Worm (Caenorhabditis elegans) whole organism, L4/young adult: ENCODE results near the gene lact-2.

Experiments
- W03F9.2 ChIP-seq: fragments of 150-350 bp; optimal IDR thresholded peaks from 2 replicates; lab custom pipeline; 2014; ENCODE audit warnings: missing biosample characterization, missing genetic modification characterization
- dao-5 ChIP-seq: sonication (generic microtip); optimal IDR thresholded peaks from 2 replicates; lab custom pipeline; 2016; ENCODE audit warnings: missing genotype, missing genetic modification characterization, moderate library complexity, missing compliant biosample characterization
- him-1 ChIP-seq: sonication (generic microtip); optimal IDR thresholded peaks from 2 replicates; lab custom pipeline; 2016; ENCODE audit warnings: missing genotype, missing genetic modification reagents, missing genetic modification characterization, missing compliant biosample characterization

DNA sequence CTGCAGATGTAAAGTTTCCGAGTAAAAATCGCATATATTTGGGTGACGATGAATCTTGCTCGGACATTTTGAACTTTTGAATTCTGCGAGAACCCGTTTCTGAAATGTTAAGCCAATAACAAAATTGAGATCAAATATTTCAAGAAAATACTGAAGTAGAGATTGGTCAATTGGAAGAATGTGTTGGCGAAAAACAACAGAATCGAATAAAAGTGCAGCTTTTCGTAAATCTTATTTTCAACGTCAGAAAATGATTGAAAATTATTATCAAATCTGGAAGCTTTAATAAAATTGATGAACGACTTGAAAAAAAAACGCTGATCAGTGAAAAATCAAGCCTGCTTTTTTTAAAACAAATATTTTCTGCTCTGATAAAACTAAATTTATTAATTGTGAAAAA, 32.7 kb downstream of the lact-2 start, which contains the start of gene F27E5.8:
- TF ChIP-seq W03F9.2 (tag; lab: Kevin White, UChicago) (no peak), dao-5 (tag; lab: Kevin White, UChicago) (no peak), him-1 (tag; lab: Kevin White, UChicago) (no peak)
